Fruit fly (Drosophila melanogaster): ENCODE measurements around the gene Traf6.

DNA sequence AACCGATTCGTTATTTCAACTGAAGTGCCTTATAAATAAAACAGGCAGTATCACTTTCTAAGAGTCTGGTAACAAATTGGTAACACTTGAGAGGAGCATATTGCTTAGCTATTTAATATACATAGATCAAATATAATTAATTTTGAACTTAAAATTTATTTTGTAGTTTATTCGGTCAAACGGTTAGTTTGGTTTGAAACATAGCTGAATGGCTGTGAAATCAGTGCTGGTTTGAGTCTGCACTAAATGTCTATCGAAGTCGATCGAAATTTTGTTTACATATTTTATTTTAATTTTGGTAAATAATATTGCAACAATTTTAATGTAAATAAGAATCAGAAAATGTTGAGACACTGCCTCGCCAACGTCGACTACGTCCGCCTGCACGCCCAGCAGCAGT, 8.6 kb downstream of the Traf6 start, which contains the start of gene CG10959:
- TF ChIP-seq ttk (optimal IDR thresholded peaks at IDR 0.05), result no peak
- TF ChIP-seq h (optimal IDR thresholded peaks at IDR 0.05), result no peak
- no peak for TF ChIP-seq psq (optimal IDR thresholded peaks at IDR 0.05)
- no peak for TF ChIP-seq insv (optimal IDR thresholded peaks at IDR 0.05)
- no peak for TF ChIP-seq Sin3A (optimal IDR thresholded peaks at IDR 0.05)
- no peak for TF ChIP-seq Myc (optimal IDR thresholded peaks at IDR 0.05)
